Fruit fly (Drosophila melanogaster): ENCODE data around the gene Ho.
A peak's percentile ranks its signal among the peaks of the same experiment; 100 is the strongest.

Ho gene

DNA sequence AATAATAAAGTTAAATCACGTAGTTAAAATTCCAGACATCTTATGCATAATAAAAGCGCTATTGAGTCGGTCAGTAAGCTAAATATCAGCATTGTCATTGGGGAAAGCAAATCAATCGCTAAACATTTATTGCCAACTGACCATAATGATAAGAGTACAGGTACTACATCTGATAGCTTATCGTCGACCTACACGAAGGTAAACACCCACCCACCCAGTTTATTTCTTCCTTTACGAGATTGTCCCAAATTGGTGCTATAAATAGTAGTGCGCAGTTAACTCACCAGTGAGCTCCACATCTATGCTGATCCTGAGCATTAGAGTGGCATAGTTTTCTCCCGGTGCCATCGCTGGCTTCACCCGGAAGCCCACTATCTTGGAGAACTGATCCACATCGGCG is 4.1 kb downstream of the Ho start (continued):
- TF ChIP-seq jing (GFP tag; optimal IDR thresholded peaks at IDR 0.05), result no peak

DNA sequence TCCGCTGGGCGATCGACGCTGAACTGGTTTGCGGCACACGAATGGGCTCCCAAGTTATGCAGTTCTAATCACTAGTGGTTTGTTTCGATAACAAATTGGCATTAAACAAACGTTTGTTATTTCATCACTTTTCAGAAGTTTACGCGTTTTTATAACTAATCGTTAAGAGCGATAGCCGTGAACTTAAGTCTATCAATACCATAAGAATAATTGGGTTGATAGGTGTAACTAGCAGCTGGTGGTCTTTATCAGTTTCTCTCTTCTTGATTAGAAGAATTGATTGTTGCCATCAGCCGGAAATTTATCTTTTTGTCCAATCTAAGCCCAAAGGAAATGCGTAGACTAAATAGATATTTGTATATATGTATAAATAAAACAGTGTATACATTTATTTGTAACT is 4.8 kb downstream of the Ho start, which contains the start of gene CG6830:
TSS of gene CG6830 (minus strand) at position 27 of the 400 bp plus-strand sequence.
- TF ChIP-seq inv (GFP tag; IDR thresholded peaks at IDR 0.05; ENCODE audit: partially characterized antibody) (no peak), exex (tag; optimal IDR thresholded peaks at IDR 0.05) (peak; percentile 62), Pdp1 (GFP tag; optimal IDR thresholded peaks at IDR 0.05) (peak in 1 of 2 experiments; percentile 4), CG18011 (GFP tag; optimal IDR thresholded peaks at IDR 0.05) (no peak), CG12155 (GFP tag; optimal IDR thresholded peaks at IDR 0.05) (no peak), CG10543 (GFP tag; optimal IDR thresholded peaks at IDR 0.05) (no peak), sug (tag; optimal IDR thresholded peaks at IDR 0.05) (peak; percentile 87), CG1529 (GFP tag; optimal IDR thresholded peaks at IDR 0.05) (no peak), grn (GFP tag; optimal IDR thresholded peaks at IDR 0.05) (peak; percentile 12)

DNA sequence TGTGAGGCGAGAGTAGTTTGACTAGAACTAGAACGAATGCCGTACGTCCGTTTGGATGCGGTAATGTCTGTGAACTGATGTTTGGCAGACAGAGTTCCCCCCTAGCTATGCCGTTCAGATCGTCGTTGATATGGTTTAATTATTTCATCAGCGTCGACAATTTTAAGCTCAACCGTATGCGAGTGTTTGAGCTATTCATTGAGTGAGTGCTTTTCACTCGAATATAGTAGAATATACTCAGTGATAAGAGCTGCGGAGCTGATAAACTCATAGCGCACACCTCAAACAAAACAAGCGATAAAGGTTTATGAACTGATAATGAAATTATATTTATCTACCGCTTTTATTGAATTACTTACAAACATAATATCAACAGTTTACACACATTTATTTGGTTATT is 8.5 kb downstream of the Ho start, which contains the start of gene CG6834:
TSS of gene CG6834 (minus strand) at position 79 of the 400 bp plus-strand sequence.
- TF ChIP-seq Dp (GFP tag; optimal IDR thresholded peaks at IDR 0.05) (no peak), CG1832 (GFP tag; optimal IDR thresholded peaks at IDR 0.05) (no peak), CG5953 (GFP tag; IDR thresholded peaks at IDR 0.05) (no peak), CG6254 (GFP tag; optimal IDR thresholded peaks at IDR 0.05) (no peak), dpn (GFP tag; optimal IDR thresholded peaks at IDR 0.05) (no peak), CG6654 (GFP tag; optimal IDR thresholded peaks at IDR 0.05) (no peak), hb (GFP tag; IDR thresholded peaks at IDR 0.05; ENCODE audit: partially characterized antibody) (no peak), Awh (GFP tag; IDR thresholded peaks at IDR 0.05) (no peak), BtbVII (GFP tag; optimal IDR thresholded peaks at IDR 0.05) (peak; percentile 47), eve (GFP tag; optimal IDR thresholded peaks at IDR 0.05) (peak in 1 of 2 experiments; percentile 45), CG1602 (GFP tag; optimal IDR thresholded peaks at IDR 0.05) (no peak), Abd-B (GFP tag; optimal IDR thresholded peaks at IDR 0.05) (no peak), Fer3 (tag; optimal IDR thresholded peaks at IDR 0.05) (no peak), CG7839 (tag; optimal IDR thresholded peaks at IDR 0.05) (no peak), Ravus (GFP tag; IDR thresholded peaks at IDR 0.05) (no peak), CG10366 (GFP tag; IDR thresholded peaks at IDR 0.05) (no peak), Vsx1 (GFP tag; optimal IDR thresholded peaks at IDR 0.05) (no peak), B-H2 (GFP tag; optimal IDR thresholded peaks at IDR 0.05) (peak; percentile 20), slou (GFP tag; optimal IDR thresholded peaks at IDR 0.05) (no peak), Max (GFP tag; optimal IDR thresholded peaks at IDR 0.05) (no peak), Gsc (GFP tag; IDR thresholded peaks at IDR 0.05) (no peak), Sox100B (GFP tag; optimal IDR thresholded peaks at IDR 0.05) (no peak), Jarid2 (GFP tag; optimal IDR thresholded peaks at IDR 0.05) (no peak), Optix (GFP tag; IDR thresholded peaks at IDR 0.05) (no peak), Fer2 (tag; optimal IDR thresholded peaks at IDR 0.05) (no peak), Mes4 (GFP tag; optimal IDR thresholded peaks at IDR 0.05) (no peak), az2 (GFP tag; optimal IDR thresholded peaks at IDR 0.05) (no peak), CG3847 (GFP tag; IDR thresholded peaks at IDR 0.05) (no peak), fd64A (GFP tag; optimal IDR thresholded peaks at IDR 0.05) (no peak), Ptx1 (GFP tag; IDR thresholded peaks at IDR 0.05) (no peak), Atf3 (GFP tag; optimal IDR thresholded peaks at IDR 0.05) (no peak), fd102C (GFP tag; optimal IDR thresholded peaks at IDR 0.05) (no peak), salm (tag; optimal IDR thresholded peaks at IDR 0.05) (peak; percentile 66), CG33557 (GFP tag; optimal IDR thresholded peaks at IDR 0.05) (peak; percentile 53), psq (GFP tag; optimal IDR thresholded peaks at IDR 0.05) (no peak), CG7372 (GFP tag; IDR thresholded peaks at IDR 0.05) (no peak), sug (tag; optimal IDR thresholded peaks at IDR 0.05) (peak; percentile 96), Bdp1 (GFP tag; optimal IDR thresholded peaks at IDR 0.05) (no peak), phol (tag; optimal IDR thresholded peaks at IDR 0.05) (no peak)
